Fruit fly (Drosophila melanogaster): Measurements from ENCODE around the gene TrpRS-m.

TrpRS-m gene

DNA sequence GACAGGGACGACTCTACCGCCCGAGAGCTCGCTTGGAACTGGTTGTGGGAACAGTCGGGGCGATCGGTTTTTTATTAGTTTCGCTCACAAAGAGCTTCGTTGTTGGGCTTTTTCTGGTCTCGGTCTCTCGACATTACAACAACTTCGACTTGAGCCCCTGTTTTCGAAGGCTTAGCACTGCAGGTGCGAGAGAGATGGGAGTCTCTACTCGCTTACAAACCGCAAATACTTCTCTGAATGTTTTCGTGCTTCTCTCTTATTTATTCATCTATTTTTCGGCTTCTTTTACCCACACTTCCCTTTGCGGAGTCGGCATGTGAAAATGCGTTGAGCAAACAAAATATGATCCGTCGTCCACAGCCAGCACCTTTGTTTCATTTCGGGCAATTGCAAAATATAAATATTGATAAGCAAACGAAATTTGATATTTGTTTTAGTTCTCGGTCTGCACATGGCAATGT is 46.3 kb downstream of the TrpRS-m start, which contains the start of gene Tsp74F (continued):
- TF ChIP-seq odd (GFP tag; optimal IDR thresholded peaks at IDR 0.05): peak; percentile 27
- TF ChIP-seq CG1024 (GFP tag; IDR thresholded peaks at IDR 0.05): no peak
- no peak for TF ChIP-seq Aef1 (GFP tag; IDR thresholded peaks at IDR 0.05)
- TF ChIP-seq CG17568 (GFP tag; optimal IDR thresholded peaks at IDR 0.05): peak; percentile 43
- TF ChIP-seq CG12236 (GFP tag; optimal IDR thresholded peaks at IDR 0.05): no peak
- no peak for TF ChIP-seq CG8388 (GFP tag; optimal IDR thresholded peaks at IDR 0.05)
- peak; percentile 16 for TF ChIP-seq CG12769 (tag; optimal IDR thresholded peaks at IDR 0.05)
- TF ChIP-seq ssp (GFP tag; IDR thresholded peaks at IDR 0.05): no peak
- TF ChIP-seq CG9817 (tag; optimal IDR thresholded peaks at IDR 0.05): no peak
- TF ChIP-seq wor (GFP tag; IDR thresholded peaks at IDR 0.05): no peak
- peak; percentile 43 for TF ChIP-seq dmrt99B (tag; optimal IDR thresholded peaks at IDR 0.05)
- TF ChIP-seq gce (GFP tag; IDR thresholded peaks at IDR 0.05): no peak
- TF ChIP-seq z (GFP tag; IDR thresholded peaks at IDR 0.05): peak; percentile 43; the same call in 1 of the 3 replicates
- TF ChIP-seq chif (GFP tag; optimal IDR thresholded peaks at IDR 0.05): no peak
- peak; percentile 19 for TF ChIP-seq CG11723 (GFP tag; optimal IDR thresholded peaks at IDR 0.05)
- no peak for TF ChIP-seq CG15514 (GFP tag; optimal IDR thresholded peaks at IDR 0.05)
- no peak for TF ChIP-seq Dad (GFP tag; optimal IDR thresholded peaks at IDR 0.05)
- TF ChIP-seq jing (GFP tag; optimal IDR thresholded peaks at IDR 0.05): no peak
- TF ChIP-seq CG10543 (GFP tag; optimal IDR thresholded peaks at IDR 0.05): no peak
- 0 out of 2 replicates have a peak, but pooled peaks have one; percentile 54 for TF ChIP-seq vvl (GFP tag; IDR thresholded peaks at IDR 0.05)
- TF ChIP-seq CG11696 (GFP tag; IDR thresholded peaks at IDR 0.05): no peak
- TF ChIP-seq CG8281 (tag; optimal IDR thresholded peaks at IDR 0.05): peak; percentile 7
- peak; percentile 5 for TF ChIP-seq psq (GFP tag; optimal IDR thresholded peaks at IDR 0.05)
- no peak for TF ChIP-seq CG17829 (tag; optimal IDR thresholded peaks at IDR 0.05)
- TF ChIP-seq CG12942 (GFP tag; optimal IDR thresholded peaks at IDR 0.05): no peak
- TF ChIP-seq B-H1 (GFP tag; IDR thresholded peaks at IDR 0.05): no peak
- no peak for TF ChIP-seq Usf (GFP tag; optimal IDR thresholded peaks at IDR 0.05)
- no peak for TF ChIP-seq CG13775 (GFP tag; optimal IDR thresholded peaks at IDR 0.05)
- TF ChIP-seq TFAM (GFP tag; optimal IDR thresholded peaks at IDR 0.05): no peak
- TF ChIP-seq trh (GFP tag; optimal IDR thresholded peaks at IDR 0.05): no peak
- TF ChIP-seq schlank (tag; optimal IDR thresholded peaks at IDR 0.05): no peak
- no peak for TF ChIP-seq CG2116 (GFP tag; optimal IDR thresholded peaks at IDR 0.05)
- TF ChIP-seq kni (GFP tag; optimal IDR thresholded peaks at IDR 0.05): peak; percentile 61
- TF ChIP-seq sens-2 (GFP tag; IDR thresholded peaks at IDR 0.05): no peak
- no peak for TF ChIP-seq eyg (GFP tag; optimal IDR thresholded peaks at IDR 0.05)
- no peak for TF ChIP-seq CG8359 (GFP tag; optimal IDR thresholded peaks at IDR 0.05; ENCODE audit: borderline replicate concordance)
- no peak for TF ChIP-seq slbo (GFP tag; IDR thresholded peaks at IDR 0.05)
- no peak for TF ChIP-seq Tbp (GFP tag; optimal IDR thresholded peaks at IDR 0.05)
- no peak for TF ChIP-seq Elba2 (GFP tag; optimal IDR thresholded peaks at IDR 0.05)
- no peak for TF ChIP-seq ash1 (GFP tag; optimal IDR thresholded peaks at IDR 0.05)
- TF ChIP-seq Pdp1 (GFP tag; optimal IDR thresholded peaks at IDR 0.05): no peak
- peak; percentile 3 for TF ChIP-seq CG15269 (tag; optimal IDR thresholded peaks at IDR 0.05)
- TF ChIP-seq CG12659 (GFP tag; optimal IDR thresholded peaks at IDR 0.05): no peak
- TF ChIP-seq maf-S (GFP tag; optimal IDR thresholded peaks at IDR 0.05): no peak
- no peak for TF ChIP-seq gfzf (GFP tag; optimal IDR thresholded peaks at IDR 0.05)
- TF ChIP-seq CG10274 (GFP tag; optimal IDR thresholded peaks at IDR 0.05): no peak
- TF ChIP-seq CG31224 (GFP tag; IDR thresholded peaks at IDR 0.05): no peak
- peak; percentile 27 for TF ChIP-seq CG15696 (tag; optimal IDR thresholded peaks at IDR 0.05)
- TF ChIP-seq CG6813 (GFP tag; optimal IDR thresholded peaks at IDR 0.05): peak; percentile 39
- TF ChIP-seq ato (GFP tag; IDR thresholded peaks at IDR 0.05; ENCODE audit: partially characterized antibody): no peak
- 0 out of 2 replicates have a peak, but pooled peaks have one; percentile 11 for TF ChIP-seq Xrp1 (GFP tag; IDR thresholded peaks at IDR 0.05)
